Fruit fly (Drosophila melanogaster) whole organism, pupa: ENCODE results near the gene AstA-R1.

Source experiments
- CG32121 ChIP-seq: fragments of 200-800 bp; sonication (Bioruptor generic); IDR thresholded peaks from 2 replicates; pipeline ENCODE4 v1.3.6; 2022; ENCODE audit warnings: missing biosample characterization, missing genetic modification characterization
- CG34367 ChIP-seq: fragments of 200-800 bp; sonication (Bioruptor generic); optimal IDR thresholded peaks from 2 replicates; lab custom pipeline; 2018; ENCODE audit warnings: missing biosample characterization, mild to moderate bottlenecking, missing genetic modification characterization
- CG8301 ChIP-seq: fragments of 200-800 bp; sonication (Bioruptor generic); optimal IDR thresholded peaks from 2 replicates; lab custom pipeline; 2018; ENCODE audit warnings: missing biosample characterization, mild to moderate bottlenecking, missing genetic modification characterization
- CG9948 ChIP-seq: fragments of 200-800 bp; sonication (Bioruptor generic); optimal IDR thresholded peaks from 2 replicates; lab custom pipeline; 2018; ENCODE audit warnings: missing biosample characterization, mild to moderate bottlenecking, missing genetic modification characterization, moderate library complexity
- D1 ChIP-seq: fragments of 200-800 bp; sonication (Bioruptor generic); optimal IDR thresholded peaks from 2 replicates; lab custom pipeline; 2018; ENCODE audit warnings: missing biosample characterization, mild to moderate bottlenecking, missing genetic modification characterization, moderate library complexity
- EcR ChIP-seq: fragments of 200-800 bp; sonication (Bioruptor generic); optimal IDR thresholded peaks from 3 replicates; lab custom pipeline; 2019; ENCODE audit warnings: missing biosample characterization, missing genetic modification characterization, mild to moderate bottlenecking, moderate library complexity, missing genetic modification reagents
- rn ChIP-seq: fragments of 200-800 bp; sonication (Bioruptor generic); IDR thresholded peaks from 2 replicates; pipeline ENCODE4 v1.3.6; 2022; ENCODE audit warnings: missing biosample characterization, missing genetic modification characterization

DNA sequence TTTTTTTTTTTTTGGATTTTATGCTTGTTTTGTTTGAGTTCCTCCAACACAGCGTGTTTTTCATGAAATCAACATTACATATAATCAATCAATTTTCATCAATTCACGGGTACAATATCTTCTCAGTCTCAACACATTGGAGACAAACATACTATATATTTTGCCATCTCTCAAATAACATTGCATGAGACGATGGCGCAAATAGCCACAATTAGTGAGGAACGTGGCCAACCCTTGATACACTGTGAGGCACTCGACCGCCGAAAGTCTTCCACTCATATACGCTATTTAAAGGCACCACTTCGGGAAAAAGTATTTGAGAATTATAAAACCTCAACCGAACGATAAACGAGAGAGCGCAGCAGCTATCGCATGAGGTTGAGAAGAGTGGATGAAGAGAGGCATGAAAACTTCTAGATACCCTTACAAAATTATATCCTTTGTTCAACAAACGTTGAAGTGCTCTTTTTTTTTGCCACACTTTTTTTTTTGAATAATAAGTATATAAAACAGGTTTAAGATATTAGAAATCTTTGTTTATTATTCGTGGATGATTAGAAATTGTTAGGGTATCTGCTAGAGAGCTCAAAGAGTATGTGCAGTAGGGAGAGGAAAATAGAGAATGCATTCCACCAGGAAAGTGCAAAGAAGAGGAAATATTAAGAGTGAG is 28.4 kb upstream of the AstA-R1 start:
- TF ChIP-seq rn (GFP tag; lab: Robert Waterston, UW), result peak; percentile 86
- peak; percentile 29 for TF ChIP-seq EcR (GFP tag; lab: Kevin White, UChicago)
- TF ChIP-seq CG32121 (GFP tag; lab: Robert Waterston, UW), result peak; percentile 93
- TF ChIP-seq D1 (tag; lab: Kevin White, UChicago), result peak; percentile 83
- peak; percentile 96 for TF ChIP-seq CG8301 (tag; lab: Kevin White, UChicago)
- TF ChIP-seq CG9948 (tag; lab: Kevin White, UChicago), result peak; percentile 91
- peak; percentile 88 for TF ChIP-seq CG34367 (tag; lab: Kevin White, UChicago)
